Fruit fly (Drosophila melanogaster) whole organism, embryonic: ENCODE measurements around the gene CG31548.
A peak's percentile ranks its signal among the peaks of the same experiment; 100 is the strongest.

Experiments
- Aef1 ChIP-seq: fragments of 200-800 bp; sonication (Bioruptor generic); IDR thresholded peaks from 3 replicates; pipeline ENCODE4 v1.3.6; 2022; ENCODE audit warnings: missing biosample characterization, missing genetic modification characterization
- Atf6 ChIP-seq: fragments of 200-800 bp; sonication (Bioruptor generic); IDR thresholded peaks from 2 replicates; pipeline ENCODE4 v1.3.6; 2022; ENCODE audit warnings: missing biosample characterization, missing genetic modification characterization
- Bteb2 ChIP-seq: fragments of 200-800 bp; sonication (Bioruptor generic); optimal IDR thresholded peaks from 2 replicates; lab custom pipeline; 2016; ENCODE audit warnings: missing biosample characterization, missing genetic modification characterization
- CG10565 ChIP-seq: fragments of 200-800 bp; sonication (Bioruptor generic); optimal IDR thresholded peaks from 3 replicates; lab custom pipeline; 2016; ENCODE audit warnings: missing biosample characterization, mild to moderate bottlenecking, missing genetic modification characterization
- CG11247 ChIP-seq: fragments of 200-800 bp; sonication (Bioruptor generic); IDR thresholded peaks from 2 replicates; pipeline ENCODE4 v1.3.6; 2022; ENCODE audit warnings: missing biosample characterization, missing genetic modification characterization
- CG12071 ChIP-seq: fragments of 200-800 bp; sonication (Bioruptor generic); optimal IDR thresholded peaks from 3 replicates; lab custom pipeline; 2018; ENCODE audit warnings: missing biosample characterization, mild to moderate bottlenecking, missing genetic modification characterization
- CG12299 ChIP-seq: fragments of 200-800 bp; sonication (Bioruptor generic); optimal IDR thresholded peaks from 2 replicates; lab custom pipeline; 2018; ENCODE audit warnings: missing biosample characterization, mild to moderate bottlenecking, missing genetic modification characterization
- CG1233 ChIP-seq: fragments of 200-800 bp; sonication (Bioruptor generic); optimal IDR thresholded peaks from 4 replicates; lab custom pipeline; 2018; ENCODE audit warnings: missing biosample characterization, mild to moderate bottlenecking, missing genetic modification characterization
- CG13775 ChIP-seq: fragments of 200-800 bp; sonication (Bioruptor generic); optimal IDR thresholded peaks from 3 replicates; lab custom pipeline; 2017; ENCODE audit warnings: missing biosample characterization, mild to moderate bottlenecking, missing genetic modification characterization
- CG15269 ChIP-seq: fragments of 200-800 bp; sonication (Bioruptor generic); optimal IDR thresholded peaks from 2 replicates; lab custom pipeline; 2018; ENCODE audit warnings: missing biosample characterization, mild to moderate bottlenecking, missing genetic modification characterization, moderate library complexity
- CG17385 ChIP-seq: fragments of 200-800 bp; sonication (Bioruptor generic); optimal IDR thresholded peaks from 3 replicates; lab custom pipeline; 2018; ENCODE audit warnings: missing biosample characterization, mild to moderate bottlenecking, missing genetic modification characterization
- CG18476 ChIP-seq: fragments of 200-800 bp; sonication (Bioruptor generic); optimal IDR thresholded peaks from 2 replicates; lab custom pipeline; 2016; ENCODE audit warnings: missing biosample characterization, mild to moderate bottlenecking, missing genetic modification characterization
- CG18619 ChIP-seq: fragments of 200-800 bp; sonication (Bioruptor generic); optimal IDR thresholded peaks from 3 replicates; lab custom pipeline; 2017; ENCODE audit warnings: missing biosample characterization, mild to moderate bottlenecking, missing genetic modification characterization
- CG3407 ChIP-seq: fragments of 200-800 bp; sonication (Bioruptor generic); optimal IDR thresholded peaks from 2 replicates; lab custom pipeline; 2018; ENCODE audit warnings: missing biosample characterization, mild to moderate bottlenecking, missing genetic modification characterization
- CG34376 ChIP-seq: fragments of 200-800 bp; sonication (Bioruptor generic); optimal IDR thresholded peaks from 2 replicates; lab custom pipeline; 2018; ENCODE audit warnings: missing biosample characterization, mild to moderate bottlenecking, missing genetic modification characterization
- CG4282 ChIP-seq: fragments of 200-800 bp; sonication (Bioruptor generic); optimal IDR thresholded peaks from 2 replicates; lab custom pipeline; 2016; ENCODE audit warnings: missing biosample characterization, missing genetic modification characterization
- CG4424 ChIP-seq: fragments of 200-800 bp; sonication (Bioruptor generic); optimal IDR thresholded peaks from 3 replicates; lab custom pipeline; 2016; ENCODE audit warnings: missing biosample characterization, missing genetic modification characterization
- CG5953 ChIP-seq: fragments of 200-800 bp; sonication (Bioruptor generic); IDR thresholded peaks from 2 replicates; pipeline ENCODE4 v1.3.6; 2022; ENCODE audit warnings: missing biosample characterization, missing genetic modification characterization
- CG7963 ChIP-seq: fragments of 200-800 bp; sonication (Bioruptor generic); IDR thresholded peaks from 3 replicates; pipeline ENCODE4 v1.3.6; 2022; ENCODE audit warnings: missing biosample characterization, missing genetic modification characterization; ENCODE audit not compliant: partially characterized antibody
- CG8924 ChIP-seq: fragments of 200-800 bp; optimal IDR thresholded peaks from 3 replicates; lab custom pipeline; 2019; ENCODE audit warnings: missing biosample characterization, mild to moderate bottlenecking, missing genetic modification characterization, moderate library complexity
- CG9215 ChIP-seq: fragments of 200-800 bp; sonication (Bioruptor generic); IDR thresholded peaks from 2 replicates; pipeline ENCODE4 v1.3.6; 2022; ENCODE audit warnings: missing biosample characterization, missing genetic modification characterization
- Camta ChIP-seq: fragments of 200-800 bp; sonication (Bioruptor generic); optimal IDR thresholded peaks from 2 replicates; lab custom pipeline; 2016; ENCODE audit warnings: missing biosample characterization, missing genetic modification characterization
- D19B ChIP-seq: fragments of 200-800 bp; sonication (Bioruptor generic); optimal IDR thresholded peaks from 2 replicates; lab custom pipeline; 2017; ENCODE audit warnings: missing biosample characterization, mild to moderate bottlenecking, missing genetic modification characterization
- Dad ChIP-seq: fragments of 200-800 bp; sonication (Bioruptor generic); optimal IDR thresholded peaks from 3 replicates; lab custom pipeline; 2016; ENCODE audit warnings: missing biosample characterization, missing genetic modification characterization
- Dfd ChIP-seq, 2 experiments: fragments of >200 bp; optimal IDR thresholded peaks; 2 replicates each; lab custom pipeline; 2017; ENCODE audit warnings: missing biosample characterization in 2 of 2, missing genetic modification characterization in 2 of 2
- Doc3 ChIP-seq: fragments of 200-800 bp; sonication (Bioruptor generic); IDR thresholded peaks from 3 replicates; pipeline ENCODE4 v1.3.6; 2022; ENCODE audit warnings: missing biosample characterization, missing genetic modification characterization; ENCODE audit not compliant: partially characterized antibody
- E2f2 ChIP-seq: fragments of 200-800 bp; sonication (Bioruptor generic); IDR thresholded peaks from 2 replicates; pipeline ENCODE4 v1.3.6; 2022; ENCODE audit warnings: missing biosample characterization, missing genetic modification characterization
- Eip74EF ChIP-seq, 2 experiments: fragments of 200-800 bp in 1 of 2; fragments of >200 bp in 1 of 2; sonication (Bioruptor generic) in 1 of 2; optimal IDR thresholded peaks; 2 replicates each; lab custom pipeline; 2017 to 2019; ENCODE audit warnings: missing biosample characterization in 2 of 2, missing genetic modification characterization in 2 of 2, mild to moderate bottlenecking in 1 of 2, moderate library complexity in 1 of 2
- HLH4C ChIP-seq: fragments of 200-800 bp; sonication (Bioruptor generic); IDR thresholded peaks from 3 replicates; pipeline ENCODE4 v1.3.6; 2022; ENCODE audit warnings: missing biosample characterization, missing genetic modification characterization; ENCODE audit not compliant: partially characterized antibody
- Hand ChIP-seq: fragments of 200-800 bp; sonication (Bioruptor generic); optimal IDR thresholded peaks from 2 replicates; lab custom pipeline; 2017; ENCODE audit warnings: mild to moderate bottlenecking, missing biosample characterization, missing genetic modification reagents, missing genetic modification characterization
- Hey ChIP-seq: fragments of 200-800 bp; sonication (Bioruptor generic); optimal IDR thresholded peaks from 3 replicates; lab custom pipeline; 2018; ENCODE audit warnings: missing biosample characterization, mild to moderate bottlenecking, missing genetic modification characterization
- Max ChIP-seq: fragments of 200-800 bp; sonication (Bioruptor generic); optimal IDR thresholded peaks from 2 replicates; lab custom pipeline; 2016; ENCODE audit warnings: missing biosample characterization, mild to moderate bottlenecking, missing genetic modification characterization
- Tbp ChIP-seq: fragments of >200 bp; optimal IDR thresholded peaks from 2 replicates; lab custom pipeline; 2018; ENCODE audit warnings: missing biosample characterization, missing genetic modification characterization
- Vsx1 ChIP-seq: fragments of 200-800 bp; sonication (Bioruptor generic); optimal IDR thresholded peaks from 2 replicates; lab custom pipeline; 2017; ENCODE audit warnings: missing biosample characterization, mild to moderate bottlenecking, missing genetic modification characterization, missing genetic modification reagents
- az2 ChIP-seq: fragments of 200-800 bp; sonication (Bioruptor generic); optimal IDR thresholded peaks from 3 replicates; lab custom pipeline; 2016; ENCODE audit warnings: missing biosample characterization, missing genetic modification characterization
- cad ChIP-seq: fragments of >200 bp; optimal IDR thresholded peaks from 2 replicates; lab custom pipeline; 2017; ENCODE audit warnings: missing biosample characterization, missing genetic modification characterization
- cato ChIP-seq: fragments of 200-800 bp; sonication (Bioruptor generic); optimal IDR thresholded peaks from 2 replicates; lab custom pipeline; 2016; ENCODE audit warnings: missing biosample characterization, missing genetic modification characterization, borderline replicate concordance
- croc ChIP-seq: fragments of 200-800 bp; sonication (Bioruptor generic); conservative IDR thresholded peaks from 3 replicates; pipeline ENCODE4 v1.3.6; 2022; ENCODE audit warnings: missing biosample characterization, missing genetic modification characterization
- dysf ChIP-seq: fragments of 200-800 bp; sonication (Bioruptor generic); IDR thresholded peaks from 3 replicates; pipeline ENCODE4 v1.3.6; 2022; ENCODE audit warnings: missing biosample characterization, missing genetic modification characterization
- emc ChIP-seq: fragments of 200-800 bp; sonication (Bioruptor generic); optimal IDR thresholded peaks from 2 replicates; lab custom pipeline; 2016; ENCODE audit warnings: missing biosample characterization, missing genetic modification characterization
- gce ChIP-seq: fragments of 200-800 bp; sonication (Bioruptor generic); IDR thresholded peaks from 3 replicates; pipeline ENCODE4 v1.3.6; 2022; ENCODE audit warnings: missing biosample characterization, missing genetic modification characterization
- hb ChIP-seq: fragments of 200-800 bp; sonication (Bioruptor generic); IDR thresholded peaks from 3 replicates; pipeline ENCODE4 v1.3.6; 2022; ENCODE audit warnings: missing biosample characterization, missing genetic modification characterization; ENCODE audit not compliant: partially characterized antibody
- kah ChIP-seq: fragments of 200-800 bp; sonication (Bioruptor generic); optimal IDR thresholded peaks from 2 replicates; lab custom pipeline; 2018; ENCODE audit warnings: missing biosample characterization, mild to moderate bottlenecking, missing genetic modification characterization
- lab ChIP-seq: fragments of 200-800 bp; sonication (Bioruptor generic); optimal IDR thresholded peaks from 3 replicates; lab custom pipeline; 2017; ENCODE audit warnings: missing biosample characterization, missing genetic modification characterization, mild to moderate bottlenecking, moderate library complexity, missing genetic modification reagents
- psq ChIP-seq: fragments of 200-800 bp; sonication (Bioruptor generic); optimal IDR thresholded peaks from 2 replicates; lab custom pipeline; 2017; ENCODE audit warnings: missing biosample characterization, missing genetic modification characterization
- salm ChIP-seq: fragments of 200-800 bp; sonication (Bioruptor generic); optimal IDR thresholded peaks from 2 replicates; lab custom pipeline; 2018; ENCODE audit warnings: missing biosample characterization, mild to moderate bottlenecking, missing genetic modification characterization
- sens ChIP-seq: fragments of 200-800 bp; sonication (Bioruptor generic); peaks from one replicate; lab custom pipeline; 2016; ENCODE audit warnings: missing biosample characterization, missing genetic modification characterization
- sens-2 ChIP-seq: fragments of 200-800 bp; sonication (Bioruptor generic); IDR thresholded peaks from 2 replicates; pipeline ENCODE4 v1.3.6; 2022; ENCODE audit warnings: missing biosample characterization, missing genetic modification characterization
- sna ChIP-seq: fragments of 200-800 bp; sonication (Bioruptor generic); IDR thresholded peaks from 2 replicates; pipeline ENCODE4 v1.3.6; 2022; ENCODE audit warnings: missing biosample characterization, missing genetic modification characterization; ENCODE audit not compliant: partially characterized antibody
- twi ChIP-seq: fragments of 200-800 bp; optimal IDR thresholded peaks from 2 replicates; lab custom pipeline; 2019; ENCODE audit warnings: missing biosample characterization, mild to moderate bottlenecking, missing genetic modification characterization, moderate library complexity

Gene CG31548

DNA sequence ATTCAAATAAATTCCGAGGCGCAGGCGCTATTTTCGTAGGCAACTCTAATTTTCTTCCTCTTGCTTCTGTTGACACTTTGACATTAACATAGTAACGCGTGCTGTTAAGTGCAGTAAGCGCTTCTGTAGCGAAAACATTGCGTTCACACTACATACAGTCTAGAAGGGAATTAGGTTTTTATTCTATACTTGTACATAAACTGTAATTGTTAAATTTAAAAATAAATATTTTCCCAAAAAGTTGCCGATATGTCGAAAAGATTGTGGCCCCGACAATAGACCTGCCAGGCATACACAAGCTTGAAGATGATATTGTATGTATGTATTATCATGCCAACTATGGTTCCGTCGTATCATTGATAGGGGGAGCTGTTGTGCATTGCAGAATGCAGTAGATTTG lies 30.2 kb downstream of the CG31548 start, which contains the start of gene asl (continued):
- TF ChIP-seq CG17385 (GFP tag; lab: Kevin White, UChicago) (peak; percentile 99), CG8924 (tag; lab: Kevin White, UChicago) (peak; percentile 76), gce (GFP tag; lab: Robert Waterston, UW) (0 out of 3 replicates have a peak, but pooled peaks have one; percentile 50), Dfd (GFP tag; optimal IDR thresholded peaks at IDR 0.05; lab: Kevin White, UChicago) (peak in 1 of 2 experiments; percentile 78), CG4424 (GFP tag; lab: Kevin White, UChicago) (peak; percentile 75), CG12299 (tag; lab: Kevin White, UChicago) (peak; percentile 50), CG18476 (GFP tag; lab: Kevin White, UChicago) (peak; percentile 50), cad (GFP tag; lab: Kevin White, UChicago) (no peak), Bteb2 (GFP tag; lab: Kevin White, UChicago) (no peak), CG4282 (no peak), sens-2 (GFP tag; lab: Robert Waterston, UW) (no peak), Camta (GFP tag; lab: Kevin White, UChicago) (peak; percentile 56), cato (GFP tag; lab: Kevin White, UChicago) (no peak), CG18619 (GFP tag; lab: Kevin White, UChicago) (peak; percentile 56), twi (tag; lab: Kevin White, UChicago) (peak; percentile 62), CG7963 (GFP tag; lab: Robert Waterston, UW) (no peak), dysf (GFP tag; lab: Robert Waterston, UW) (peak; percentile 76), E2f2 (GFP tag; lab: Robert Waterston, UW) (peak; percentile 84), az2 (GFP tag; lab: Kevin White, UChicago) (peak; percentile 56), CG1233 (GFP tag; lab: Kevin White, UChicago) (peak; percentile 49), croc (GFP tag; lab: Robert Waterston, UW) (peak; percentile 18; the same call in 1 of the 3 replicates), Eip74EF (GFP tag; optimal IDR thresholded peaks at IDR 0.05; lab: Kevin White, UChicago) (peak in 1 of 2 experiments; percentile 88), Max (GFP tag; lab: Kevin White, UChicago) (peak; percentile 57), Vsx1 (GFP tag; lab: Kevin White, UChicago) (no peak), hb (GFP tag; lab: Robert Waterston, UW) (no peak), CG34376 (GFP tag; lab: Kevin White, UChicago) (peak; percentile 55), CG15269 (no peak), Tbp (GFP tag; lab: Kevin White, UChicago) (peak; percentile 2), CG11247 (GFP tag; lab: Robert Waterston, UW) (peak; percentile 51; the same call in 1 of the 2 replicates), D19B (no peak), emc (peak; percentile 7), Hey (tag; lab: Kevin White, UChicago) (no peak), HLH4C (no peak), Hand (GFP tag; lab: Kevin White, UChicago) (no peak), CG3407 (no peak), CG12071 (GFP tag; lab: Kevin White, UChicago) (no peak), sna (GFP tag; lab: Robert Waterston, UW) (no peak), CG5953 (GFP tag; lab: Robert Waterston, UW) (peak; percentile 58; the same call in 1 of the 2 replicates), Atf6 (GFP tag; lab: Robert Waterston, UW) (peak; percentile 56), sens (GFP tag; lab: Kevin White, UChicago) (peak; percentile 93), CG9215 (peak; percentile 26; the same call in 1 of the 2 replicates), CG10565 (no peak), CG13775 (GFP tag; lab: Kevin White, UChicago) (peak; percentile 61), kah (GFP tag; lab: Kevin White, UChicago) (no peak), psq (GFP tag; lab: Kevin White, UChicago) (peak; percentile 14), Dad (peak; percentile 7), lab (GFP tag; lab: Kevin White, UChicago) (no peak), salm (tag; lab: Kevin White, UChicago) (no peak), Aef1 (no peak; the same call in 2 of the 3 replicates), Doc3 (no peak)
